Worm (Caenorhabditis elegans) whole organism, L2 larva: ENCODE data around the gene ttr-59.
"Not testable (repeated sequence)": the region's sequence is repeated elsewhere in the genome, so short reads cannot be mapped to it uniquely, and the experiment has no call there.

Experiments
- C34F6.9 ChIP-seq: fragments of 150-350 bp; optimal IDR thresholded peaks from 2 replicates; lab custom pipeline; 2014; ENCODE audit warnings: missing biosample characterization, missing genetic modification characterization
- F13H6.1 ChIP-seq: sonication (generic microtip); optimal IDR thresholded peaks from 2 replicates; lab custom pipeline; 2016; ENCODE audit warnings: missing genetic modification characterization, missing compliant biosample characterization
- R02D3.7 ChIP-seq: fragments of 150-350 bp; optimal IDR thresholded peaks from 2 replicates; lab custom pipeline; 2014; ENCODE audit warnings: missing biosample characterization, missing genetic modification characterization
- Y55F3AM.14 ChIP-seq: fragments of 200-800 bp; sonication (Bioruptor generic); optimal IDR thresholded peaks from 2 replicates; lab custom pipeline; 2018; ENCODE audit warnings: mild to moderate bottlenecking, missing genetic modification characterization, missing compliant biosample characterization
- alr-1 ChIP-seq: fragments of 150-350 bp; optimal IDR thresholded peaks from 2 replicates; lab custom pipeline; 2014; ENCODE audit warnings: missing biosample characterization, missing genetic modification characterization
- aly-2 ChIP-seq: fragments of 150-350 bp; optimal IDR thresholded peaks from 2 replicates; lab custom pipeline; 2014; ENCODE audit warnings: missing biosample characterization, missing genetic modification characterization
- ama-1 ChIP-seq: fragments of 150-350 bp; optimal IDR thresholded peaks from 2 replicates; lab custom pipeline; 2018; ENCODE audit warnings: inconsistent platforms
- blmp-1 ChIP-seq: sonication (generic microtip); optimal IDR thresholded peaks from 2 replicates; lab custom pipeline; 2017; ENCODE audit warnings: missing genetic modification characterization, mild to moderate bottlenecking, missing compliant biosample characterization, antibody characterized with exemption, moderate library complexity; ENCODE audit not compliant: insufficient read depth
- ceh-16 ChIP-seq: fragments of 150-350 bp; optimal IDR thresholded peaks from 2 replicates; lab custom pipeline; 2014; ENCODE audit warnings: missing biosample characterization, missing genetic modification characterization
- ceh-82 ChIP-seq: fragments of 150-350 bp; optimal IDR thresholded peaks from 2 replicates; lab custom pipeline; 2014; ENCODE audit warnings: missing biosample characterization, missing genetic modification characterization
- crh-2 ChIP-seq: sonication (generic microtip); optimal IDR thresholded peaks from 2 replicates; lab custom pipeline; 2017; ENCODE audit warnings: missing biosample characterization, missing genetic modification characterization
- dmd-4 ChIP-seq: sonication (generic microtip); optimal IDR thresholded peaks from 2 replicates; lab custom pipeline; 2017; ENCODE audit warnings: missing biosample characterization, missing genetic modification characterization
- egl-27 ChIP-seq: sonication (generic microtip); optimal IDR thresholded peaks from 3 replicates; lab custom pipeline; 2017; ENCODE audit warnings: missing biosample characterization, missing genetic modification reagents, missing genetic modification characterization
- elt-1 ChIP-seq: fragments of 150-350 bp; optimal IDR thresholded peaks from 2 replicates; lab custom pipeline; 2014; ENCODE audit warnings: missing biosample characterization, missing genetic modification characterization
- elt-3 ChIP-seq: sonication (generic microtip); optimal IDR thresholded peaks from 2 replicates; lab custom pipeline; 2017; ENCODE audit warnings: missing biosample characterization, missing genetic modification characterization
- fos-1 ChIP-seq: fragments of 150-350 bp; optimal IDR thresholded peaks from 2 replicates; lab custom pipeline; 2014; ENCODE audit warnings: missing biosample characterization, missing genetic modification characterization
- lin-11 ChIP-seq: fragments of 150-350 bp; sonication (generic microtip); optimal IDR thresholded peaks from 2 replicates; lab custom pipeline; 2014; ENCODE audit warnings: missing biosample characterization, missing genetic modification characterization, inconsistent platforms, mixed read lengths
- lsy-2 ChIP-seq, 2 experiments: fragments of 150-350 bp in 1 of 2; sonication (generic microtip) in 1 of 2; optimal IDR thresholded peaks; 2 replicates each; lab custom pipeline; 2014 to 2017; ENCODE audit warnings: missing biosample characterization in 2 of 2, missing genetic modification characterization in 2 of 2
- nhr-10 ChIP-seq: sonication (generic microtip); optimal IDR thresholded peaks from 2 replicates; lab custom pipeline; 2017; ENCODE audit warnings: missing biosample characterization, missing genetic modification characterization
- nhr-11 ChIP-seq: fragments of 150-350 bp; optimal IDR thresholded peaks from 2 replicates; lab custom pipeline; 2014; ENCODE audit warnings: missing biosample characterization, missing genetic modification characterization
- nhr-129 ChIP-seq: fragments of 150-350 bp; optimal IDR thresholded peaks from 2 replicates; lab custom pipeline; 2014; ENCODE audit warnings: missing biosample characterization, missing genetic modification characterization
- nhr-23 ChIP-seq: fragments of 150-350 bp; optimal IDR thresholded peaks from 2 replicates; lab custom pipeline; 2014; ENCODE audit warnings: missing biosample characterization, missing genetic modification reagents, missing genetic modification characterization
- nhr-25 ChIP-seq: fragments of 150-350 bp; sonication (generic microtip); optimal IDR thresholded peaks from 3 replicates; lab custom pipeline; 2014; ENCODE audit warnings: missing biosample characterization, missing genetic modification characterization
- nhr-77 ChIP-seq: fragments of 150-350 bp; optimal IDR thresholded peaks from 2 replicates; lab custom pipeline; 2014; ENCODE audit warnings: missing biosample characterization, missing genetic modification characterization
- sem-4 ChIP-seq: fragments of 150-350 bp; optimal IDR thresholded peaks from 2 replicates; lab custom pipeline; 2014; ENCODE audit warnings: missing biosample characterization, missing genetic modification reagents, missing genetic modification characterization
- skn-1 ChIP-seq: sonication (generic microtip); optimal IDR thresholded peaks from 2 replicates; lab custom pipeline; 2017; ENCODE audit warnings: missing biosample characterization, missing genetic modification characterization
- sma-3 ChIP-seq: sonication (generic microtip); optimal IDR thresholded peaks from 2 replicates; lab custom pipeline; 2016; ENCODE audit warnings: missing genetic modification reagents, missing genetic modification characterization, missing compliant biosample characterization
- snpc-4 ChIP-seq: fragments of 150-350 bp; optimal IDR thresholded peaks from 2 replicates; lab custom pipeline; 2014; ENCODE audit warnings: missing biosample characterization, missing genetic modification characterization
- unc-39 ChIP-seq: fragments of 150-350 bp; optimal IDR thresholded peaks from 2 replicates; lab custom pipeline; 2014; ENCODE audit warnings: missing biosample characterization, missing genetic modification characterization
- unc-55 ChIP-seq: fragments of 150-350 bp; sonication (generic microtip); optimal IDR thresholded peaks from 3 replicates; lab custom pipeline; 2014; ENCODE audit warnings: missing biosample characterization, missing genetic modification reagents, missing genetic modification characterization
- unc-62 ChIP-seq: fragments of 150-350 bp; optimal IDR thresholded peaks from 2 replicates; lab custom pipeline; 2014; ENCODE audit warnings: missing biosample characterization, missing genetic modification reagents, missing genetic modification characterization
- ztf-11 ChIP-seq: sonication (generic microtip); optimal IDR thresholded peaks from 2 replicates; lab custom pipeline; 2017; ENCODE audit warnings: missing biosample characterization, missing genetic modification characterization

The ttr-59 gene

DNA sequence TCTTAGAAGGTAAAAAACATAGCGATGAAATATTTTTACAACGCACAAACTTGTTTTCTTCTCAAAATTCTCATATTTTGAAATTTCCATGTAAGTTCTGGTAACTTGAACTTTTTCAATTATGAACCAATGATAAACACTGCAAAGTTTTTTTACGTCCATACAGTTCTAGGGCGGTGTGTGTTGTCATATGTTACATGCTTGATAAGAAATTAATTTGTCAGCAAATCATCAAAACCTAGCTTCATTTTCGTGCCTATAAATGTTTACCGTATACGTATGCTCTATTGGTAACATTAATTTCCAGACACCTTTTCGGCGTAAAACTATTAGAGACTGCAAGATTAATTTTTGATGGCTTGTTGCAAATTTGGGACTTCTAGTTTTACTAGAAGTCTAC is 13.6 kb downstream of the ttr-59 start:
- peak; percentile 76 for TF ChIP-seq skn-1 (tag; lab: Kevin White, UChicago)
- TF ChIP-seq fos-1: peak; percentile 39
- TF ChIP-seq F13H6.1 (tag; lab: Kevin White, UChicago): no peak
- peak; percentile 5 for TF ChIP-seq crh-2 (tag; lab: Kevin White, UChicago)

DNA sequence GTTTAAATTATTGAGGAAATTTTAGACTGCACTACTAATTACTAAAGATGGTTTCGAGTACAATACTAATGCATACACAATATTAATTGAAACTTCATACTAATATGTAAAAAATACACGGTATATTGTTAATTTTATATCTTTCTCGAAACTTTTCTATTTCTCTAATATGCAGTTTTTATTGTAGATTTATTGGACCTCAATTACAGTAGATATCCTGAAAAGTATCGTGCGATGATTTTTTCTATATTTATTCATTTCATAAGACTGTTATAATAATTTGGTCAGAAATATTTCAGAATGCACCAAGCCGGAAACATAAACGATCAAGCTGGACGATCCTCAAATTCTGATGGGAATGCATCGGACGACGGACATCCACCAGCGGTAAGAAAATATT is 14.1 kb downstream of the ttr-59 start, which contains the start of gene C07D8.5:
Gene C07D8.5 (plus strand): TSS at position 301 of the 400 bp plus-strand sequence.
- TF ChIP-seq egl-27 (tag; lab: Kevin White, UChicago) (no peak), F13H6.1 (tag; lab: Kevin White, UChicago) (no peak), aly-2 (tag; lab: Kevin White, UChicago) (no peak), nhr-23 (tag; lab: Kevin White, UChicago) (no peak), nhr-10 (tag; lab: Kevin White, UChicago) (no peak), blmp-1 (tag; lab: Kevin White, UChicago) (no peak), nhr-77 (tag; lab: Kevin White, UChicago) (no peak), lin-11 (tag; lab: Kevin White, UChicago) (no peak), sma-3 (no peak), nhr-25 (no peak), alr-1 (tag; lab: Kevin White, UChicago) (no peak), lsy-2 (tag; optimal IDR thresholded peaks at IDR 0.05; lab: Kevin White, UChicago) (no peak), nhr-11 (tag; lab: Kevin White, UChicago) (no peak), ceh-82 (no peak)

DNA sequence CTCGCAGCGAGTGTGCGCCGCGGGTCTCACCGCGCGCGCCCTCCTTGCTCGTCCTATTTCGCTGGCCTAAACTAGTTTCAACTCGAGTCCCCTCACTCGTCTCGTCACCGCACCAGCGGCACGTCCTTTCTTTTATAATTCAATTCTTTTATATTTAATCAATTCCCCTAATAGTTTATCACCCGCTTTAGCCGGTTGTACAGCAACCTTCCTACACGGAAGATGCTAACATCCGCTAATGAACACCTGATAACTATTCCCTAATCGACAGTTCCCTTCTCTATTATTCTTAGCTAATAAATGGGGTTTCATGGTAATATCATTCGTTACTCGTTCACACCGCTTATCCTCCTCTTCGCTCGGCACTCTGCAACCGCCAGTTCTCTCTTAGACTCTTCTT is 35.6 kb downstream of the ttr-59 start, which contains the start of gene C56G3.2:
Gene C56G3.2 (plus strand): TSS at position 301 of the 400 bp plus-strand sequence.
- not testable (repeated sequence) for TF ChIP-seq elt-1, blmp-1, dmd-4 (tag; lab: Kevin White, UChicago)

- TF ChIP-seq unc-62 (GFP tag; lab: Kevin White, UChicago): no peak
- no peak for TF ChIP-seq snpc-4
- no peak for TF ChIP-seq C34F6.9 (tag; lab: Kevin White, UChicago)
- TF ChIP-seq ceh-16 (tag; lab: Kevin White, UChicago): no peak
- TF ChIP-seq crh-2 (tag; lab: Kevin White, UChicago): no peak
- TF ChIP-seq elt-3 (tag; lab: Kevin White, UChicago): no peak
- no peak for TF ChIP-seq nhr-129
- TF ChIP-seq unc-55: no peak
Observed at ce11 chrX:7369770-7370169, 40.2 kb downstream of the ttr-59 start.

- TF ChIP-seq sem-4 (tag; lab: Kevin White, UChicago): no peak
- no peak for TF ChIP-seq lin-11 (tag; lab: Kevin White, UChicago)
- TF ChIP-seq nhr-129: no peak
- TF ChIP-seq C34F6.9 (tag; lab: Kevin White, UChicago): no peak
- no peak for TF ChIP-seq ceh-16 (tag; lab: Kevin White, UChicago)
- no peak for TF ChIP-seq unc-55
- no peak for TF ChIP-seq blmp-1 (tag; lab: Kevin White, UChicago)
- TF ChIP-seq nhr-11 (tag; lab: Kevin White, UChicago): no peak
- no peak for TF ChIP-seq nhr-23 (tag; lab: Kevin White, UChicago)
- no peak for TF ChIP-seq ztf-11
- TF ChIP-seq ama-1 (lab: Kevin White, UChicago): no peak
- no peak for TF ChIP-seq skn-1 (tag; lab: Kevin White, UChicago)
- TF ChIP-seq R02D3.7 (tag; lab: Kevin White, UChicago): no peak
- TF ChIP-seq nhr-10 (tag; lab: Kevin White, UChicago): no peak
- no peak for TF ChIP-seq unc-39 (tag; lab: Kevin White, UChicago)
Observed at ce11 chrX:7371945-7372344, 42.3 kb downstream of the ttr-59 start.

DNA sequence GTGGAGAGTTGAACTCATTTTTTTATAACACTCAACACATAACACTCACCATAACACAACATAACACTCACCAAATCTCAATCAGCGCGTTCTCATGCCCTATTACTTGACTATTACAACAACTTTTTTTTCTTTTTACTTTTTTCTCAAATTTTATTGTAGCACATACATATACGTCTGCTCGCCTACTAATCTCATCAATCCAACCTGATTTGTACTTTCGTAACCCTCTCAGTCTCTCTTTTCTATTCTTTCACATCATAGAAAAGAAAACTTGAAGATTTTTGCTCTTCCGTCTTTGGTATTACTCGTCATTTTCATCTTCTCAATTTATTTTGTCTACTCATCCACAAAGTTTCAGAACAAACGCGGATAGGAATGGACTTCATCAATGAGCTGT is 47.3 kb downstream of the ttr-59 start, which contains the start of gene npr-8:
Gene npr-8 (plus strand): TSS at position 362 of the 400 bp plus-strand sequence.
- TF ChIP-seq nhr-10 (tag; lab: Kevin White, UChicago): no peak
- no peak for TF ChIP-seq Y55F3AM.14 (GFP tag; lab: Kevin White, UChicago)
